Fruit fly (Drosophila melanogaster) whole organism, embryonic: ENCODE data around the gene CG4004.

Experiments
- CG10979 ChIP-seq: fragments of 200-800 bp; sonication (Bioruptor generic); optimal IDR thresholded peaks from 2 replicates; lab custom pipeline; 2018; ENCODE audit warnings: missing biosample characterization, mild to moderate bottlenecking, missing genetic modification characterization, moderate library complexity
- CG11696 ChIP-seq: fragments of 200-800 bp; sonication (Bioruptor generic); IDR thresholded peaks from 2 replicates; pipeline ENCODE4 v1.3.6; 2022; ENCODE audit warnings: missing biosample characterization, missing genetic modification characterization
- CG14710 ChIP-seq: fragments of 200-800 bp; sonication (Bioruptor generic); optimal IDR thresholded peaks from 3 replicates; lab custom pipeline; 2019; ENCODE audit warnings: missing biosample characterization, mild to moderate bottlenecking, missing genetic modification characterization, moderate library complexity
- CG16863 ChIP-seq: fragments of 200-800 bp; sonication (Bioruptor generic); optimal IDR thresholded peaks from 3 replicates; lab custom pipeline; 2016; ENCODE audit warnings: missing biosample characterization, missing genetic modification characterization
- CG17359 ChIP-seq: fragments of 200-800 bp; sonication (Bioruptor generic); optimal IDR thresholded peaks from 3 replicates; lab custom pipeline; 2018; ENCODE audit warnings: missing biosample characterization, mild to moderate bottlenecking, missing genetic modification characterization, moderate library complexity
- CG1792 ChIP-seq: fragments of 200-800 bp; sonication (Bioruptor generic); optimal IDR thresholded peaks from 2 replicates; lab custom pipeline; 2016; ENCODE audit warnings: missing biosample characterization, missing genetic modification characterization
- CG3281 ChIP-seq: fragments of 200-800 bp; sonication (Bioruptor generic); optimal IDR thresholded peaks from 3 replicates; lab custom pipeline; 2017; ENCODE audit warnings: missing biosample characterization, mild to moderate bottlenecking, missing genetic modification characterization
- CG4404 ChIP-seq: fragments of 200-800 bp; sonication (Bioruptor generic); IDR thresholded peaks from 2 replicates; pipeline ENCODE4 v1.3.6; 2022; ENCODE audit warnings: missing biosample characterization, missing genetic modification characterization
- CG4707 ChIP-seq: fragments of 200-800 bp; sonication (Bioruptor generic); optimal IDR thresholded peaks from 2 replicates; lab custom pipeline; 2018; ENCODE audit warnings: missing biosample characterization, mild to moderate bottlenecking, missing genetic modification characterization, moderate library complexity
- CG7839 ChIP-seq: fragments of 200-800 bp; sonication (Bioruptor generic); optimal IDR thresholded peaks from 3 replicates; lab custom pipeline; 2018; ENCODE audit warnings: missing biosample characterization, mild to moderate bottlenecking, missing genetic modification characterization, moderate library complexity
- CG8924 ChIP-seq: fragments of 200-800 bp; optimal IDR thresholded peaks from 3 replicates; lab custom pipeline; 2019; ENCODE audit warnings: missing biosample characterization, mild to moderate bottlenecking, missing genetic modification characterization, moderate library complexity
- CG9215 ChIP-seq: fragments of 200-800 bp; sonication (Bioruptor generic); IDR thresholded peaks from 2 replicates; pipeline ENCODE4 v1.3.6; 2022; ENCODE audit warnings: missing biosample characterization, missing genetic modification characterization
- CG9797 ChIP-seq: fragments of 200-800 bp; sonication (Bioruptor generic); optimal IDR thresholded peaks from 3 replicates; lab custom pipeline; 2018; ENCODE audit warnings: missing biosample characterization, mild to moderate bottlenecking, missing genetic modification characterization
- D19A ChIP-seq: fragments of 200-800 bp; optimal IDR thresholded peaks from 3 replicates; lab custom pipeline; 2019; ENCODE audit warnings: missing biosample characterization, mild to moderate bottlenecking, missing genetic modification characterization, moderate library complexity
- Dip3 ChIP-seq: fragments of 200-800 bp; sonication (Bioruptor generic); optimal IDR thresholded peaks from 3 replicates; lab custom pipeline; 2016; ENCODE audit warnings: missing biosample characterization, missing genetic modification characterization
- Drgx ChIP-seq: fragments of 200-800 bp; sonication (Bioruptor generic); IDR thresholded peaks from 2 replicates; pipeline ENCODE4 v1.3.6; 2022; ENCODE audit warnings: missing biosample characterization, missing genetic modification characterization
- NC2α ChIP-seq: fragments of 200-800 bp; sonication (Bioruptor generic); optimal IDR thresholded peaks from 2 replicates; lab custom pipeline; 2016; ENCODE audit warnings: missing biosample characterization, missing genetic modification characterization
- Xbp1 ChIP-seq: fragments of 200-800 bp; sonication (Bioruptor generic); optimal IDR thresholded peaks from 3 replicates; lab custom pipeline; 2016; ENCODE audit warnings: missing biosample characterization, mild to moderate bottlenecking, missing genetic modification characterization
- ac ChIP-seq: fragments of 200-800 bp; sonication (Bioruptor generic); optimal IDR thresholded peaks from 3 replicates; lab custom pipeline; 2017; ENCODE audit warnings: missing biosample characterization, mild to moderate bottlenecking, missing genetic modification characterization
- amos ChIP-seq: fragments of 200-800 bp; sonication (Bioruptor generic); IDR thresholded peaks from 2 replicates; pipeline ENCODE4 v1.3.6; 2022; ENCODE audit warnings: missing biosample characterization, missing genetic modification characterization; ENCODE audit not compliant: partially characterized antibody
- aop ChIP-seq: fragments of 200-800 bp; sonication (Bioruptor generic); IDR thresholded peaks from 2 replicates; pipeline ENCODE4 v1.3.6; 2022; ENCODE audit warnings: missing biosample characterization, missing genetic modification characterization
- bsh ChIP-seq, 2 experiments: fragments of 200-800 bp; sonication (Bioruptor generic); optimal IDR thresholded peaks; 2 replicates each; lab custom pipeline; 2017 to 2018; ENCODE audit warnings: mild to moderate bottlenecking in 2 of 2, missing biosample characterization in 2 of 2, missing genetic modification characterization in 2 of 2, moderate library complexity in 1 of 2
- chinmo ChIP-seq: fragments of 200-800 bp; sonication (Bioruptor generic); IDR thresholded peaks from 4 replicates; pipeline ENCODE4 v1.3.6; 2022; ENCODE audit warnings: missing biosample characterization, missing genetic modification characterization; ENCODE audit not compliant: partially characterized antibody
- crol ChIP-seq: fragments of 200-800 bp; sonication (Bioruptor generic); IDR thresholded peaks from 2 replicates; pipeline ENCODE4 v1.3.6; 2022; ENCODE audit warnings: missing biosample characterization, missing genetic modification characterization
- emc ChIP-seq: fragments of 200-800 bp; sonication (Bioruptor generic); optimal IDR thresholded peaks from 2 replicates; lab custom pipeline; 2016; ENCODE audit warnings: missing biosample characterization, missing genetic modification characterization
- gsb ChIP-seq: fragments of 200-800 bp; sonication (Bioruptor generic); IDR thresholded peaks from 2 replicates; pipeline ENCODE4 v1.3.6; 2022; ENCODE audit warnings: missing biosample characterization, missing genetic modification characterization
- knrl ChIP-seq: fragments of 200-800 bp; sonication (Bioruptor generic); IDR thresholded peaks from 3 replicates; pipeline ENCODE4 v1.3.6; 2022; ENCODE audit warnings: missing biosample characterization, missing genetic modification characterization; ENCODE audit not compliant: partially characterized antibody
- nom ChIP-seq: fragments of 200-800 bp; sonication (Bioruptor generic); optimal IDR thresholded peaks from 2 replicates; lab custom pipeline; 2017; ENCODE audit warnings: missing biosample characterization, missing genetic modification characterization, mild to moderate bottlenecking, moderate library complexity, missing genetic modification reagents
- org-1 ChIP-seq: fragments of 200-800 bp; sonication (Bioruptor generic); optimal IDR thresholded peaks from 2 replicates; lab custom pipeline; 2017; ENCODE audit warnings: missing biosample characterization, missing genetic modification characterization
- pho ChIP-seq: fragments of 200-800 bp; sonication (Bioruptor generic); optimal IDR thresholded peaks from 2 replicates; lab custom pipeline; 2016; ENCODE audit warnings: missing biosample characterization, missing genetic modification characterization
- sens ChIP-seq: fragments of 200-800 bp; sonication (Bioruptor generic); peaks from one replicate; lab custom pipeline; 2016; ENCODE audit warnings: missing biosample characterization, missing genetic modification characterization
- sima ChIP-seq: fragments of 200-800 bp; sonication (Bioruptor generic); optimal IDR thresholded peaks from 2 replicates; lab custom pipeline; 2016; ENCODE audit warnings: missing biosample characterization, missing genetic modification characterization
- sqz ChIP-seq: fragments of 200-800 bp; sonication (Bioruptor generic); optimal IDR thresholded peaks from 3 replicates; lab custom pipeline; 2018; ENCODE audit warnings: missing biosample characterization, mild to moderate bottlenecking, missing genetic modification characterization
- ssp ChIP-seq: fragments of 200-800 bp; sonication (Bioruptor generic); IDR thresholded peaks from 2 replicates; pipeline ENCODE4 v1.3.6; 2022; ENCODE audit warnings: missing biosample characterization, missing genetic modification characterization
- toy ChIP-seq: fragments of 200-800 bp; sonication (Bioruptor generic); IDR thresholded peaks from 2 replicates; pipeline ENCODE4 v1.3.6; 2022; ENCODE audit warnings: missing biosample characterization, missing genetic modification characterization
- unpg ChIP-seq: fragments of 200-800 bp; sonication (Bioruptor generic); optimal IDR thresholded peaks from 3 replicates; lab custom pipeline; 2018; ENCODE audit warnings: missing biosample characterization, mild to moderate bottlenecking, missing genetic modification characterization, moderate library complexity
- vvl ChIP-seq: fragments of 200-800 bp; sonication (Bioruptor generic); IDR thresholded peaks from 2 replicates; pipeline ENCODE4 v1.3.6; 2022; ENCODE audit warnings: missing biosample characterization, missing genetic modification characterization

Gene CG4004

DNA sequence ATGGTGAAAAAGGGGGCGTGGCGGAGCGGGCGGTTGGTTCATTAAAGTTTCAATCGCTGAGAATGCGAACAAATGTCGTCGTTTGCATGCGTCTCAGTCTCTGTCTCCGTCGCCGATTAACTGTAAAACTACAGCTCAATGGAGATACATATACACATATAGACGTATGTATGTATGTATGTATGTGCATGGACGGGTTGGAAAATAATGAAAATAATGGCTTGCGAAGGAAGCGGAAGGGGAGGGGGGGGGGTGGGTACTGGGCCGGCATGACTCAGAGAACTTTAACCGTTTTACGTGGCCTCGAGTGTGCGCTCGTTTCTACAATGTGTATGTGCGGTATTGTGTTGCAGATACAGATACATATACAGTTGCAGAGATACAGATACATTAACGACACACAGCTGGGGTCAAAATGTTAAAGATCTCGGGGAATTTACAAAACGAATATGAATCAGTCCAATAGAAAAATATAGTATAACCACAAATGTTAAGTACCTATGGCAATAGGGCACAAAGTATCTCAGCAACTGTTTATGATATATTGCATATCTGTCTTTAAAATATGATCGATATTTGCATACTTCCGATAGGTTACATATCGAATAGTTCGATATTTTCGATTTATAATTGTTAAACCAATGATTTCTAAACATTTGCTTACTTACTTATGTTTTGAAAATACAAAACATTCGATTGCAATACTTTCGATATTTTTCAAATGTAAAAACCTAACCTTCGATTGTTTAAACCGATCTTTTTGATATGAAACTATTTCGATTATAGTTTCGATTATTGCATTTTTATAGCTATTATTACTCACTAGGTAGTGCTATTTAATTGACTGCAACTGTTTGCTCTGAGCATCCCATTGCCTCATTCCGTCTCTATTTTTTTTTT is 19.5 kb upstream of the CG4004 start (continued):
- TF ChIP-seq CG8924 (tag; lab: Kevin White, UChicago), result peak; percentile 23
- peak; percentile 45 for TF ChIP-seq Drgx (GFP tag; lab: Robert Waterston, UW)
- TF ChIP-seq CG9215, result no peak
- TF ChIP-seq CG3281 (GFP tag; lab: Kevin White, UChicago), result peak; percentile 34
- TF ChIP-seq CG7839 (tag; lab: Kevin White, UChicago), result peak; percentile 19
- peak; percentile 44 for TF ChIP-seq CG10979 (tag; lab: Kevin White, UChicago)
- no peak for TF ChIP-seq Xbp1 (GFP tag; lab: Kevin White, UChicago)
- no peak for TF ChIP-seq pho (GFP tag; lab: Kevin White, UChicago)
- no peak for TF ChIP-seq amos (GFP tag; lab: Robert Waterston, UW)
- no peak for TF ChIP-seq toy (GFP tag; lab: Robert Waterston, UW)
- TF ChIP-seq CG4707, result no peak
- no peak for TF ChIP-seq sima (GFP tag; lab: Kevin White, UChicago)
- peak; percentile 27 for TF ChIP-seq D19A
- TF ChIP-seq CG14710, result peak; percentile 35
- no peak for TF ChIP-seq ssp
- peak; percentile 90 for TF ChIP-seq CG11696 (GFP tag; lab: Robert Waterston, UW)
- TF ChIP-seq NC2α (GFP tag; lab: Kevin White, UChicago), result no peak
- no peak for TF ChIP-seq aop (GFP tag; lab: Robert Waterston, UW)
- no peak for TF ChIP-seq knrl (GFP tag; lab: Robert Waterston, UW)
- peak; percentile 5 for TF ChIP-seq CG17359
- no peak for TF ChIP-seq CG4404
- no peak for TF ChIP-seq ac (GFP tag; lab: Kevin White, UChicago)
- TF ChIP-seq CG9797 (GFP tag; lab: Kevin White, UChicago), result no peak
- peak; percentile 3 for TF ChIP-seq unpg
- TF ChIP-seq, all 482 proteins: peak for 97

- peak; percentile 88 for TF ChIP-seq Drgx (GFP tag; lab: Robert Waterston, UW)
- TF ChIP-seq gsb, result 0 out of 2 replicates have a peak, but pooled peaks have one; percentile 15
- TF ChIP-seq CG1792 (GFP tag; lab: Kevin White, UChicago), result no peak
- TF ChIP-seq emc (GFP tag; lab: Kevin White, UChicago), result no peak
- no peak for TF ChIP-seq org-1 (GFP tag; lab: Kevin White, UChicago)
- TF ChIP-seq sens (GFP tag; lab: Kevin White, UChicago), result peak; percentile 64
- TF ChIP-seq Dip3, result no peak
- TF ChIP-seq sqz (GFP tag; lab: Kevin White, UChicago), result peak; percentile 82
- peak; percentile 37; the same call in 1 of the 2 replicates for TF ChIP-seq crol
- TF ChIP-seq chinmo, result 0 out of 4 replicates have a peak, but pooled peaks have one; percentile 32
- peak; percentile 14; the same call in 1 of the 2 replicates for TF ChIP-seq vvl
- TF ChIP-seq CG16863, result no peak
- peak; percentile 98 for TF ChIP-seq nom (GFP tag; lab: Kevin White, UChicago)
- peak in 1 of 2 experiments; percentile 93 for TF ChIP-seq bsh (GFP tag; optimal IDR thresholded peaks at IDR 0.05; lab: Kevin White, UChicago)
Measured at dm6 chrX:12725187-12725919, 18.7 kb upstream of the CG4004 start.
